Worm (Caenorhabditis elegans): ENCODE results near the gene ZK688.12.

ce11 chrIII:7877090-7877489 is 36.3 kb downstream of the ZK688.12 start:
- TF ChIP-seq ama-1 (optimal IDR thresholded peaks at IDR 0.05) = no peak
- no peak for TF ChIP-seq sea-1 (GFP tag; conservative IDR thresholded peaks at IDR 0.05)
- TF ChIP-seq flt-1 (GFP tag; IDR thresholded peaks at IDR 0.05) = no peak
- no peak for TF ChIP-seq ets-7 (tag; optimal IDR thresholded peaks at IDR 0.05)
- TF ChIP-seq ceh-13 (GFP tag; optimal IDR thresholded peaks at IDR 0.05) = no peak
- no peak for TF ChIP-seq hnd-1 (tag; optimal IDR thresholded peaks at IDR 0.05)
- no peak for TF ChIP-seq tbx-11 (GFP tag; IDR thresholded peaks at IDR 0.05)
- TF ChIP-seq hmbx-1 (tag; optimal IDR thresholded peaks at IDR 0.05) = no peak
- no peak for TF ChIP-seq hmg-4 (GFP tag; optimal IDR thresholded peaks at IDR 0.05)
- no peak for TF ChIP-seq F13C5.2 (tag; optimal IDR thresholded peaks at IDR 0.05)

Data from whole organism, early embryonic.